Worm (Caenorhabditis elegans): ENCODE data around the gene sut-1.

DNA sequence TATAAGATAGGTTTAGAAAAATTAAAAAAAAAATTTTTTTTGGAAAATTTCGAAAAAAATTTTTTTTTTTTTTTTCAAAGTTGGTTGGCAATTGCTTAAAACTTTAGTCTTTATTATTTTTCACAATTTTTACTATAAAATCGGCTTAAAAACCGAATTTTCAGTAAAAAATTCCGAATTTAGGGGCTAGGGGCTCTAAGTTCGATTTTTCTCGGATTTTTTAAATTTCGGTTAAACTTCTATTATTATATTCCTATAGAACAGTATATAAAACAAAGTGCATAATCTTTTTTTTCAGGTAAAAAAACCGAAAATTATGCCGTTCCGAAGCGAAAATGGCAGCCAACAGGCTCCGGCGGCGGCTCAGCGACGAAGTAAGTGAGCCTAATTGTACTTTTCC, 13.4 kb upstream of the sut-1 start, which contains the start of gene pod-2:
- no peak for TF ChIP-seq nhr-76 (tag; optimal IDR thresholded peaks at IDR 0.05)
- no peak for TF ChIP-seq lin-13 (tag; optimal IDR thresholded peaks at IDR 0.05)
- no peak for TF ChIP-seq snpc-4 (tag; optimal IDR thresholded peaks at IDR 0.05)
- TF ChIP-seq elt-3 (tag; optimal IDR thresholded peaks at IDR 0.05), result no peak
